Worm (Caenorhabditis elegans) whole organism, L1 larva: ENCODE measurements around the gene ivns-1.

Experiments
- F16B12.6 ChIP-seq: fragments of 150-350 bp; optimal IDR thresholded peaks from 2 replicates; lab custom pipeline; 2014; ENCODE audit warnings: missing biosample characterization, missing genetic modification characterization
- alr-1 ChIP-seq: fragments of 200-800 bp; sonication (Bioruptor generic); optimal IDR thresholded peaks from 2 replicates; lab custom pipeline; 2018; ENCODE audit warnings: borderline replicate concordance, mild to moderate bottlenecking, missing genetic modification characterization, missing compliant biosample characterization
- aly-2 ChIP-seq: fragments of 150-350 bp; optimal IDR thresholded peaks from 2 replicates; lab custom pipeline; 2014; ENCODE audit warnings: missing biosample characterization, missing genetic modification characterization
- ama-1 ChIP-seq: fragments of 150-350 bp; optimal IDR thresholded peaks from 2 replicates; lab custom pipeline; 2014
- ceh-63 ChIP-seq: fragments of 200-800 bp; sonication (Bioruptor generic); optimal IDR thresholded peaks from 2 replicates; lab custom pipeline; 2018; ENCODE audit warnings: mild to moderate bottlenecking, missing genetic modification characterization, missing compliant biosample characterization
- ceh-8 ChIP-seq: fragments of 200-800 bp; sonication (Bioruptor generic); optimal IDR thresholded peaks from 2 replicates; lab custom pipeline; 2018; ENCODE audit warnings: mild to moderate bottlenecking, missing genetic modification characterization, moderate library complexity, missing compliant biosample characterization
- ceh-82 ChIP-seq, 3 experiments: fragments of 150-350 bp in 1 of 3; sonication (generic microtip) in 2 of 3; optimal IDR thresholded peaks; 2 replicates each; lab custom pipeline; 2014 to 2017; ENCODE audit warnings: missing biosample characterization in 3 of 3, missing genetic modification characterization in 3 of 3
- ceh-88 ChIP-seq: fragments of 200-800 bp; sonication (Bioruptor generic); IDR thresholded peaks from 2 replicates; pipeline ENCODE4 v1.3.6; 2022; ENCODE audit warnings: missing genetic modification characterization, missing compliant biosample characterization
- dpl-1 ChIP-seq, 3 experiments: fragments of 150-350 bp in 2 of 3; sonication (generic microtip) in 1 of 3; optimal IDR thresholded peaks; 2 replicates each; lab custom pipeline; 2014 to 2017; ENCODE audit warnings: missing biosample characterization in 3 of 3, missing genetic modification characterization in 3 of 3, missing genetic modification reagents in 3 of 3
- dsc-1 ChIP-seq: sonication (generic microtip); optimal IDR thresholded peaks from 2 replicates; lab custom pipeline; 2016; ENCODE audit warnings: mild to moderate bottlenecking, missing genetic modification characterization, missing compliant biosample characterization
- efl-3 ChIP-seq: fragments of 200-800 bp; sonication (Bioruptor generic); optimal IDR thresholded peaks from 2 replicates; lab custom pipeline; 2018; ENCODE audit warnings: mild to moderate bottlenecking, missing genetic modification characterization, missing compliant biosample characterization
- egl-27 ChIP-seq, 2 experiments: fragments of 150-350 bp in 1 of 2; sonication (generic microtip); optimal IDR thresholded peaks; 3 replicates each; lab custom pipeline; 2017 to 2018; ENCODE audit warnings: missing biosample characterization in 2 of 2, missing genetic modification characterization in 2 of 2, missing genetic modification reagents in 2 of 2
- elt-2 ChIP-seq: sonication (generic microtip); optimal IDR thresholded peaks from 2 replicates; lab custom pipeline; 2016; ENCODE audit warnings: missing genetic modification characterization, mild to moderate bottlenecking, inconsistent platforms, missing compliant biosample characterization, missing genetic modification reagents
- elt-3 ChIP-seq, 6 experiments: fragments of 150-350 bp in 1 of 6; sonication (generic microtip); optimal IDR thresholded peaks; 2 replicates each; lab custom pipeline; 2017 to 2018; ENCODE audit warnings: missing biosample characterization in 6 of 6, missing genetic modification characterization in 6 of 6, inconsistent platforms in 1 of 6
- ets-5 ChIP-seq: fragments of 200-800 bp; sonication (Bioruptor generic); IDR thresholded peaks from 2 replicates; pipeline ENCODE4 v1.3.6; 2022; ENCODE audit warnings: missing genetic modification characterization, missing compliant biosample characterization
- fkh-10 ChIP-seq: sonication (generic microtip); optimal IDR thresholded peaks from 2 replicates; lab custom pipeline; 2017; ENCODE audit warnings: missing biosample characterization, missing genetic modification reagents, missing genetic modification characterization
- fkh-4 ChIP-seq: sonication (generic microtip); optimal IDR thresholded peaks from 2 replicates; lab custom pipeline; 2016; ENCODE audit warnings: missing compliant biosample characterization, missing genetic modification characterization, borderline replicate concordance
- fos-1 ChIP-seq: fragments of 150-350 bp; optimal IDR thresholded peaks from 2 replicates; lab custom pipeline; 2014; ENCODE audit warnings: missing biosample characterization, missing genetic modification characterization
- hlh-17 ChIP-seq: fragments of 200-800 bp; sonication (Bioruptor generic); optimal IDR thresholded peaks from 2 replicates; lab custom pipeline; 2018; ENCODE audit warnings: missing genetic modification characterization, mild to moderate bottlenecking, missing compliant biosample characterization, moderate library complexity, borderline replicate concordance
- hlh-4 ChIP-seq: sonication (generic microtip); optimal IDR thresholded peaks from 2 replicates; lab custom pipeline; 2016; ENCODE audit warnings: mild to moderate bottlenecking, missing genetic modification characterization, missing compliant biosample characterization
- hpl-2 ChIP-seq: fragments of 150-350 bp; optimal IDR thresholded peaks from 2 replicates; lab custom pipeline; 2014; ENCODE audit warnings: missing biosample characterization, missing genetic modification reagents, missing genetic modification characterization
- irx-1 ChIP-seq: sonication (generic microtip); optimal IDR thresholded peaks from 2 replicates; lab custom pipeline; 2016; ENCODE audit warnings: missing genetic modification characterization, missing compliant biosample characterization
- isw-1 ChIP-seq: fragments of 200-800 bp; sonication (Bioruptor generic); IDR thresholded peaks from 2 replicates; pipeline ENCODE4 v1.3.6; 2022; ENCODE audit warnings: missing genetic modification characterization, missing compliant biosample characterization
- jun-1 ChIP-seq: fragments of 150-350 bp; optimal IDR thresholded peaks from 2 replicates; lab custom pipeline; 2014; ENCODE audit warnings: missing biosample characterization, missing genetic modification reagents, missing genetic modification characterization
- lin-15B ChIP-seq: fragments of 150-350 bp; sonication (generic microtip); optimal IDR thresholded peaks from 3 replicates; lab custom pipeline; 2014; ENCODE audit warnings: missing biosample characterization, missing genetic modification characterization
- lin-35 ChIP-seq, 2 experiments: fragments of 150-350 bp; optimal IDR thresholded peaks; 2 replicates each; lab custom pipeline; 2014; ENCODE audit warnings: missing biosample characterization in 2 of 2, missing genetic modification characterization in 2 of 2, missing genetic modification reagents in 2 of 2
- lin-39 ChIP-seq: fragments of 150-350 bp; optimal IDR thresholded peaks from 2 replicates; lab custom pipeline; 2014; ENCODE audit warnings: missing biosample characterization, missing genetic modification reagents, missing genetic modification characterization
- lir-3 ChIP-seq: sonication (generic microtip); optimal IDR thresholded peaks from 2 replicates; lab custom pipeline; 2016; ENCODE audit warnings: mild to moderate bottlenecking, missing genetic modification characterization, moderate library complexity, missing compliant biosample characterization; ENCODE audit not compliant: poor library complexity
- lsy-2 ChIP-seq, 2 experiments: fragments of 150-350 bp; optimal IDR thresholded peaks; 2 replicates each; lab custom pipeline; 2014; ENCODE audit warnings: missing biosample characterization in 2 of 2, missing genetic modification characterization in 2 of 2
- mdl-1 ChIP-seq, 2 experiments: fragments of 150-350 bp; optimal IDR thresholded peaks; 2 replicates each; lab custom pipeline; 2014 to 2017; ENCODE audit warnings: missing biosample characterization in 2 of 2, missing genetic modification characterization in 2 of 2, inconsistent platforms in 1 of 2
- nhr-12 ChIP-seq: sonication (generic microtip); optimal IDR thresholded peaks from 2 replicates; lab custom pipeline; 2017; ENCODE audit warnings: missing biosample characterization, missing genetic modification characterization
- nhr-19 ChIP-seq: fragments of 200-800 bp; sonication (Bioruptor generic); conservative IDR thresholded peaks from 2 replicates; pipeline ENCODE4 v1.3.6; 2022; ENCODE audit warnings: missing genetic modification characterization, missing compliant biosample characterization
- nhr-28 ChIP-seq: fragments of 150-350 bp; optimal IDR thresholded peaks from 2 replicates; lab custom pipeline; 2014; ENCODE audit warnings: missing biosample characterization, missing genetic modification characterization
- nhr-71 ChIP-seq: sonication (generic microtip); optimal IDR thresholded peaks from 2 replicates; lab custom pipeline; 2016; ENCODE audit warnings: mild to moderate bottlenecking, missing genetic modification characterization, moderate library complexity, missing compliant biosample characterization
- nhr-76 ChIP-seq: sonication (generic microtip); optimal IDR thresholded peaks from 2 replicates; lab custom pipeline; 2017; ENCODE audit warnings: missing biosample characterization, missing genetic modification characterization
- nhr-77 ChIP-seq: fragments of 150-350 bp; optimal IDR thresholded peaks from 2 replicates; lab custom pipeline; 2014; ENCODE audit warnings: missing biosample characterization, missing genetic modification characterization
- nhr-90 ChIP-seq: sonication (generic microtip); optimal IDR thresholded peaks from 2 replicates; lab custom pipeline; 2016; ENCODE audit warnings: mild to moderate bottlenecking, missing genetic modification characterization, missing compliant biosample characterization; ENCODE audit not compliant: poor library complexity
- pag-3 ChIP-seq: sonication (generic microtip); optimal IDR thresholded peaks from 2 replicates; lab custom pipeline; 2017; ENCODE audit warnings: missing genetic modification characterization, mild to moderate bottlenecking, missing compliant biosample characterization, antibody characterized with exemption, borderline replicate concordance; ENCODE audit not compliant: insufficient read depth
- pqm-1 ChIP-seq: sonication (generic microtip); optimal IDR thresholded peaks from 3 replicates; lab custom pipeline; 2017; ENCODE audit warnings: missing biosample characterization, missing genetic modification characterization
- skn-1 ChIP-seq: fragments of 150-350 bp; optimal IDR thresholded peaks from 2 replicates; lab custom pipeline; 2014; ENCODE audit warnings: missing biosample characterization, missing genetic modification characterization
- snu-23 ChIP-seq: sonication (generic microtip); optimal IDR thresholded peaks from 2 replicates; lab custom pipeline; 2016; ENCODE audit warnings: missing genetic modification characterization, missing compliant biosample characterization
- sptf-1 ChIP-seq: fragments of 150-350 bp; optimal IDR thresholded peaks from 2 replicates; lab custom pipeline; 2014; ENCODE audit warnings: missing biosample characterization, missing genetic modification characterization
- sup-37 ChIP-seq: fragments of 200-800 bp; sonication (Bioruptor generic); optimal IDR thresholded peaks from 2 replicates; lab custom pipeline; 2018; ENCODE audit warnings: mild to moderate bottlenecking, missing genetic modification characterization, missing compliant biosample characterization
- tbx-2 ChIP-seq: sonication (generic microtip); optimal IDR thresholded peaks from 2 replicates; lab custom pipeline; 2016; ENCODE audit warnings: missing genetic modification characterization, missing compliant biosample characterization
- unc-130 ChIP-seq: fragments of 150-350 bp; optimal IDR thresholded peaks from 2 replicates; lab custom pipeline; 2017; ENCODE audit warnings: missing biosample characterization, missing genetic modification characterization, inconsistent platforms
- unc-86 ChIP-seq: sonication (generic microtip); optimal IDR thresholded peaks from 2 replicates; lab custom pipeline; 2016; ENCODE audit warnings: missing genetic modification characterization, missing compliant biosample characterization
- unc-98 ChIP-seq: fragments of 200-800 bp; sonication (Bioruptor generic); IDR thresholded peaks from 2 replicates; pipeline ENCODE4 v1.3.6; 2022; ENCODE audit warnings: missing genetic modification characterization, missing compliant biosample characterization
- vab-15 ChIP-seq: sonication (generic microtip); optimal IDR thresholded peaks from 2 replicates; lab custom pipeline; 2017; ENCODE audit warnings: missing genotype, mild to moderate bottlenecking, missing genetic modification characterization, missing compliant biosample characterization
- xbp-1 ChIP-seq: sonication (generic microtip); optimal IDR thresholded peaks from 2 replicates; lab custom pipeline; 2016; ENCODE audit warnings: missing genetic modification characterization, missing compliant biosample characterization
- zag-1 ChIP-seq: fragments of 150-350 bp; optimal IDR thresholded peaks from 2 replicates; lab custom pipeline; 2014; ENCODE audit warnings: missing biosample characterization, missing genetic modification characterization
- zip-4 ChIP-seq: fragments of 200-800 bp; sonication (Bioruptor generic); optimal IDR thresholded peaks from 2 replicates; lab custom pipeline; 2018; ENCODE audit warnings: mild to moderate bottlenecking, missing genetic modification characterization, moderate library complexity, missing compliant biosample characterization
- ztf-11 ChIP-seq, 2 experiments: sonication (generic microtip); optimal IDR thresholded peaks; 2 replicates each; lab custom pipeline; 2016 to 2017; ENCODE audit warnings: missing genetic modification characterization in 2 of 2, missing biosample characterization in 1 of 2, missing compliant biosample characterization in 1 of 2
- ztf-4 ChIP-seq: fragments of 150-350 bp; optimal IDR thresholded peaks from 2 replicates; lab custom pipeline; 2014; ENCODE audit warnings: missing biosample characterization, missing genetic modification characterization

ivns-1 gene

DNA sequence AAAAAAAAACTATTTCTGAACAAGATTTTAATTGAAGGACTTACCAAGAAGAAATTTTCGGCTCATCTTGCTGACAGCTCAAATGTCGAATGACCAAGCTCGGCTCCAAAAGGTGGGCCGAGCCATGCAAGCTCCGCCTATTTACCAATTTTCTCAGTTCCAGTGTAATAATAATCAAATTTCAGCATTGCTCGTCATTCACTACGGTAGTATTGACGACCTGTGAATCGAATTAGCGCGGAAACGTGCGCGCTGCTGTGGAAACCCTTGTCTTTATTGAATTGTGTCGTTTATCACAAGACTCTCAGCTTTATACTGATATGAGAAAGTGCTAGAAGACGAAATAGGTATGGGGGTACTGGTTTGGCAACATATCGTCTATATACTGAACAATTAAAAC lies 29.4 kb upstream of the ivns-1 start, which contains the start of gene nlp-76:
TSS of gene nlp-76 (minus strand) at position 367 of the 400 bp plus-strand sequence.
- TF ChIP-seq nhr-19 (GFP tag; lab: Robert Waterston, UW) (no peak), unc-98 (GFP tag; lab: Robert Waterston, UW) (no peak), fkh-10 (no peak), skn-1 (tag; lab: Kevin White, UChicago) (no peak), nhr-77 (tag; lab: Kevin White, UChicago) (no peak), pqm-1 (no peak), nhr-12 (tag; lab: Kevin White, UChicago) (no peak), lin-35 (GFP tag; optimal IDR thresholded peaks at IDR 0.05; lab: Kevin White, UChicago) (peak in 1 of 2 experiments; percentile 71), ets-5 (GFP tag; lab: Robert Waterston, UW) (no peak), dsc-1 (no peak), egl-27 (tag; optimal IDR thresholded peaks at IDR 0.05; lab: Kevin White, UChicago) (no peak), elt-3 (tag; optimal IDR thresholded peaks at IDR 0.05; lab: Kevin White, UChicago) (peak in 1 of 6 experiments; percentile 1), fos-1 (tag; lab: Kevin White, UChicago) (no peak), jun-1 (no peak), sup-37 (no peak), hlh-17 (GFP tag; lab: Kevin White, UChicago) (no peak), snu-23 (GFP tag; lab: Kevin White, UChicago) (no peak), ztf-4 (tag; lab: Kevin White, UChicago) (peak; percentile 28), unc-86 (tag; lab: Kevin White, UChicago) (no peak), ceh-63 (GFP tag; lab: Kevin White, UChicago) (no peak), nhr-71 (tag; lab: Kevin White, UChicago) (peak; percentile 53), isw-1 (GFP tag; lab: Robert Waterston, UW) (no peak), nhr-90 (peak; percentile 7), tbx-2 (tag; lab: Kevin White, UChicago) (no peak), lin-39 (no peak), nhr-76 (no peak), zip-4 (GFP tag; lab: Kevin White, UChicago) (no peak), irx-1 (tag; lab: Kevin White, UChicago) (no peak), xbp-1 (no peak), ztf-11 (tag; optimal IDR thresholded peaks at IDR 0.05; lab: Kevin White, UChicago) (no peak), nhr-28 (no peak), sptf-1 (tag; lab: Kevin White, UChicago) (no peak), fkh-4 (no peak), efl-3 (GFP tag; lab: Kevin White, UChicago) (no peak), F16B12.6 (no peak), mdl-1 (tag; optimal IDR thresholded peaks at IDR 0.05; lab: Kevin White, UChicago) (peak in 1 of 2 experiments; percentile 38), alr-1 (tag; lab: Kevin White, UChicago) (no peak), aly-2 (tag; lab: Kevin White, UChicago) (no peak), pag-3 (tag; lab: Kevin White, UChicago) (no peak), unc-130 (tag; lab: Kevin White, UChicago) (no peak), lsy-2 (tag; optimal IDR thresholded peaks at IDR 0.05; lab: Kevin White, UChicago) (no peak), lir-3 (no peak), ceh-82 (tag; optimal IDR thresholded peaks at IDR 0.05; lab: Kevin White, UChicago) (no peak), vab-15 (tag; lab: Kevin White, UChicago) (no peak), zag-1 (tag; lab: Kevin White, UChicago) (no peak), ceh-88 (no peak), dpl-1 (GFP tag; optimal IDR thresholded peaks at IDR 0.05; lab: Kevin White, UChicago) (no peak), elt-2 (tag; lab: Kevin White, UChicago) (no peak), ceh-8 (GFP tag; lab: Kevin White, UChicago) (no peak), ama-1 (lab: Kevin White, UChicago) (peak; percentile 81), hpl-2 (GFP tag; lab: Kevin White, UChicago) (no peak), lin-15B (tag; lab: Kevin White, UChicago) (no peak), hlh-4 (tag; lab: Kevin White, UChicago) (no peak)
